Worm (Caenorhabditis elegans): ENCODE data around the gene cyld-1.

cyld-1 gene

DNA sequence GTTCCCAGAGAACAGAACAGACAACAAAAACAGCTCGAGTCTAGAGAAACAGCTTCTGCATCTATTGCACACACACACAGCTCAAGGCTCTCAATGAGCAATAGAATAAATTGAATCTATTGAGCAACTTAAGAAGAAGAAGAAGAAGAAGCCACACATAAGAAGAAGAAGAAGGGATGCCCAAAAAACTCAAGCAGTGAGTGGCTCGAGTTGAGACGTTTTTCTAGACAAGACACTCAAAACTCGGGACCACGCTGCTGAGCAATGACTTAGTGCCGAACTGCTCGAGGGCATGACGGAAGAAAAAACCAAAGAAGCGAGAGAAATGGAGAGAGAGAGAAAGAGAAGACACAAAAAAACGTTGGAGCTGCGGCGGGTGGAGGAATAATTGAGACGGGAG, 5.2 kb downstream of the cyld-1 start:
- TF ChIP-seq ceh-82 (tag; optimal IDR thresholded peaks at IDR 0.05) (no peak), swsn-7 (tag; optimal IDR thresholded peaks at IDR 0.05) (peak; percentile 20), rnt-1 (tag; optimal IDR thresholded peaks at IDR 0.05) (peak; percentile 34), nhr-85 (tag) (no peak), ces-1 (GFP tag; optimal IDR thresholded peaks at IDR 0.05) (peak; percentile 74), lin-14 (GFP tag; optimal IDR thresholded peaks at IDR 0.05) (peak; percentile 89), mdl-1 (tag; optimal IDR thresholded peaks at IDR 0.05) (no peak), unc-30 (tag; optimal IDR thresholded peaks at IDR 0.05) (no peak), efl-1 (optimal IDR thresholded peaks at IDR 0.05) (peak in 1 of 2 experiments; percentile 1), efl-1 (GFP tag; optimal IDR thresholded peaks at IDR 0.05 in 1 of 2) (peak in 1 of 2 experiments; percentile 80), nhr-71 (tag; optimal IDR thresholded peaks at IDR 0.05) (peak; percentile 16), lsy-2 (tag; optimal IDR thresholded peaks at IDR 0.05) (peak; percentile 8 to 27), fkh-10 (GFP tag; optimal IDR thresholded peaks at IDR 0.05) (peak; percentile 65), lin-35 (GFP tag; optimal IDR thresholded peaks at IDR 0.05) (peak in 1 of 2 experiments; percentile 13)

DNA sequence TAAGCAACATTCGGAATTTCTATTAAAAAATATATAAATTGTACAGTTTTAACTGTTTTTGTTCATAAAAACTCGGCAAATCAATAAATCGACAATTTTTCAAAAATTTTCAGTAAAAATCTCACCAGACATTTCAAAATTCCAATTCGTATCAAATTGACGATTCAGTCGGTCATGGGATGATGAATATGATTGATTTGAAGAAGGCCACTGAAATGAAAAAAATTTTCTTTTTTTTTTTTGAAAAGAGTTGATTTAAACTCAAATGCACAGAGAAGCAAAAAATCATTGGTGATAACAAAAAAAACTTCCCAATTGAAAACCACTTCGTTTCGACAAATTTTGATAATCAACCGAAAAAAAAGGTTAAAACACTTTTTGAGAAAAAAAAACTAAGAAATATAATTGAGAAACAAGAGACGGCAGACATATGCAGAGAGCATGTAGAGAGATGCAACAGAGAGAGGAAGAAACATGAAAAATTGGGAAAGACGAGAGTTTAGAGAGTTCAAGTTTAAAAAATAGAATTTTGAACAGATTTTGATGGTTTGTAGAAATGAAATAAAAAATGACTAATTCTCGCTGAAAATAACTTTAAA, 6.7 kb downstream of the cyld-1 start:
- no peak for TF ChIP-seq alr-1 (tag; optimal IDR thresholded peaks at IDR 0.05; ENCODE audit: borderline replicate concordance)
- TF ChIP-seq dsc-1 (tag; optimal IDR thresholded peaks at IDR 0.05), result no peak
- TF ChIP-seq nhr-85 (tag), result peak; percentile 18
- TF ChIP-seq unc-30 (tag; optimal IDR thresholded peaks at IDR 0.05), result no peak
- TF ChIP-seq lir-3 (tag; optimal IDR thresholded peaks at IDR 0.05; ENCODE audit: poor library complexity), result no peak
- TF ChIP-seq pag-3 (tag; optimal IDR thresholded peaks at IDR 0.05; ENCODE audit: borderline replicate concordance, insufficient read depth), result no peak
- no peak for TF ChIP-seq lin-13 (GFP tag; optimal IDR thresholded peaks at IDR 0.05)
- TF ChIP-seq C34B4.2 (tag; optimal IDR thresholded peaks at IDR 0.05), result no peak
- TF ChIP-seq egl-13 (tag; optimal IDR thresholded peaks at IDR 0.05), result no peak
- peak; percentile 21 for TF ChIP-seq lin-14 (GFP tag; optimal IDR thresholded peaks at IDR 0.05)
- TF ChIP-seq nhr-28 (tag; optimal IDR thresholded peaks at IDR 0.05), result no peak
- TF ChIP-seq elt-2 (tag; optimal IDR thresholded peaks at IDR 0.05), result peak; percentile 52
- TF ChIP-seq ceh-63 (GFP tag; optimal IDR thresholded peaks at IDR 0.05), result no peak

DNA sequence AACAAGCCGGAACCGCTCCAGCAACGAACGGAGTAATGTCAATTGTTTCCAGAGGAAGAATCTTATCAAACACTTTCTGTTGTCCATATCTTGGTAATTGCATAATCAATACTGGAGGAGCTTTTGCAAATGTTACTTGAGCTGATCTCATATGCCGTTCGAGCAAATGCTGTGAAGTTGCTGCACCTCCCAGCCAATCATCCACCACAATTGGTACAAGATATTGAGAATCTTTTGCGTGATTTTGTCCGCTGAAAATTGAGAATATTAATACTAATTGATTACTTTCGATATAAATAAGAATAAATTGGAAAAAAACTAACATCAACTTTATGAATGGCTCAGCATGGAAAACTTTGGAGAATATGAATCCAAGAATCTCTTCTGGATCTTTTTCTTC, 10.7 kb downstream of the cyld-1 start:
- TF ChIP-seq efl-1 (optimal IDR thresholded peaks at IDR 0.05), result no peak
- peak in 1 of 2 experiments; percentile 82 for TF ChIP-seq efl-1 (GFP tag; optimal IDR thresholded peaks at IDR 0.05 in 1 of 2)
- no peak for TF ChIP-seq irx-1 (tag; optimal IDR thresholded peaks at IDR 0.05)

DNA sequence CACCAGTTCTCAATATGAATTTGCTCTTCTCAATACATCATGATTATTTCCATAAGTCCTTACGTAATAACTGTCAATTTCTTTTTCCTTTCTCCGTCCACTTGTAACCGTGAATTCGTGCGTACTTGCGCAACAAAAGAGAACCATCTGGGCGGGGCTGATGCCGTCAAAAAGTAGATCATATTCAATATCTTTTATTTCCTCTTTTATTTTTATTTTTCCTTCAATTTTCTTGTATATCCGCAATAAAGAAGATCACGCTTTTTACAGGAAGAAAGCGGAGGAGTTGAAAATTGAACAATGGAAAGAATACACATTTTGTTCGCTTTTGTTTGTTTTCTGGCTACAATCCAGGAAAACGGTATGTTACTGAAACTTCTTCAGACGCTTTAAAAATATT, 17.6 kb downstream of the cyld-1 start, which contains the start of gene mam-7:
mam-7 (plus strand) TSS at position 301 of the 400 bp plus-strand sequence.
- no peak for TF ChIP-seq nhr-28 (tag; optimal IDR thresholded peaks at IDR 0.05)

DNA sequence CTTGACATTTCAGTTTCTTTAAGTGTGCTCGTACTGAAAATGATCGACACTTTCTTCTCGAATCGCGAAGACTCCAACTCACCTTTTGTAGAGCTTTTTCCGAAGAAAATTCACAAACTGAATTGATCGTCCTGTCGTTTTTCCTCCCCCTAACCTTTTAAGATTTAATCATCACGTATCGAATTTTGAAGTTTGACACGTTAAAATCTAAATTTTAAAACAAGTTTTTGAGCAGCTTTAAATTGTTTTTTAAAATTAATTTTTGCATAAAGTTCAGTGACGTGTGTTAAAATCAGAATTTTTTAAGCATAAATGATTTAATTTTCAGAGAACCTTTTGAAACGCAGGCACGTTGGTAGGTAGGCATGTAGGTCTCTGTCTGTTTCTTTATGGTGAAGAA, 19.1 kb downstream of the cyld-1 start, which contains the start of gene alg-4:
alg-4 (minus strand) TSS at position 101 of the 400 bp plus-strand sequence.
- TF ChIP-seq snu-23 (GFP tag; optimal IDR thresholded peaks at IDR 0.05), result no peak

DNA sequence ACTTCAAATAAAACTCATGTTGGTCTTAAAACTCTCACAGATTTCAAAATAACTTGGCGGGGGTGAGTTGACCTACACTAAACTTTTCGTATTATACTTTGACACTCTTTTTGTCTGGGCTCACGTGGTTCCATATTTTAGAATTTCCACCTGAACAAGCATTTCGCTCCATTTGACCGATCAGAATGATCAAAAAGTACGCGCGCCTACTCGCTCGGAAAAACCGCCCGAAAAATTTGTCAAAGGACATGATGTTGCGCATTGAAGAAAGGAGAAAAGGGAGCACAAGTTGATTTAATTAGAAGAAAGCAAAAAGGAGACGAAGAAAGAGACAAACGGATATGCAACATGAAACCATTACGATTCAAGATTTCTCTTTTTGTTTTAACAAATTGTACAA, 24.1 kb downstream of the cyld-1 start:
- TF ChIP-seq aha-1 (tag; optimal IDR thresholded peaks at IDR 0.05), result no peak
- no peak for TF ChIP-seq nhr-47 (tag; optimal IDR thresholded peaks at IDR 0.05)
- TF ChIP-seq nhr-237 (tag; optimal IDR thresholded peaks at IDR 0.05), result no peak
- no peak for TF ChIP-seq snu-23 (GFP tag; optimal IDR thresholded peaks at IDR 0.05)
- TF ChIP-seq fkh-8 (tag; optimal IDR thresholded peaks at IDR 0.05), result peak; percentile 41
- no peak for TF ChIP-seq dsc-1 (tag; optimal IDR thresholded peaks at IDR 0.05)
- peak; percentile 57 for TF ChIP-seq lin-14 (GFP tag; optimal IDR thresholded peaks at IDR 0.05)
- TF ChIP-seq lin-13 (GFP tag; optimal IDR thresholded peaks at IDR 0.05), result no peak
- no peak for TF ChIP-seq nhr-12 (tag; optimal IDR thresholded peaks at IDR 0.05)
- TF ChIP-seq fkh-10 (GFP tag; optimal IDR thresholded peaks at IDR 0.05), result peak; percentile 24
- no peak for TF ChIP-seq tbx-2 (tag; optimal IDR thresholded peaks at IDR 0.05)
- no peak for TF ChIP-seq zag-1 (tag; optimal IDR thresholded peaks at IDR 0.05)
